Worm (Caenorhabditis elegans): ENCODE data around the gene T22H9.1.

ce11 chrV:373192-373591 lies 13.6 kb downstream of the T22H9.1 start:
- TF ChIP-seq him-1 (tag; optimal IDR thresholded peaks at IDR 0.05) (no peak), W03F9.2 (tag; optimal IDR thresholded peaks at IDR 0.05) (no peak)
